Fruit fly (Drosophila melanogaster) whole organism, embryonic: ENCODE results near the gene Syp.
A peak's percentile ranks its signal among the peaks of the same experiment; 100 is the strongest.

Source experiments
- ATbp ChIP-seq: fragments of 200-800 bp; sonication (Bioruptor generic); optimal IDR thresholded peaks from 2 replicates; lab custom pipeline; 2017; ENCODE audit warnings: missing biosample characterization, mild to moderate bottlenecking, missing genetic modification characterization, missing genetic modification reagents
- CG10431 ChIP-seq: fragments of 200-800 bp; sonication (Bioruptor generic); optimal IDR thresholded peaks from 3 replicates; lab custom pipeline; 2018; ENCODE audit warnings: missing biosample characterization, mild to moderate bottlenecking, missing genetic modification characterization
- CG12071 ChIP-seq: fragments of 200-800 bp; sonication (Bioruptor generic); optimal IDR thresholded peaks from 3 replicates; lab custom pipeline; 2018; ENCODE audit warnings: missing biosample characterization, mild to moderate bottlenecking, missing genetic modification characterization
- CG13894 ChIP-seq: fragments of 200-800 bp; sonication (Bioruptor generic); optimal IDR thresholded peaks from 3 replicates; lab custom pipeline; 2018; ENCODE audit warnings: missing biosample characterization, mild to moderate bottlenecking, missing genetic modification characterization, moderate library complexity
- CG15601 ChIP-seq: fragments of 200-800 bp; sonication (Bioruptor generic); optimal IDR thresholded peaks from 3 replicates; lab custom pipeline; 2019; ENCODE audit warnings: missing biosample characterization, mild to moderate bottlenecking, missing genetic modification characterization, moderate library complexity
- CG17328 ChIP-seq: fragments of 200-800 bp; sonication (Bioruptor generic); IDR thresholded peaks from 2 replicates; pipeline ENCODE4 v1.3.6; 2022; ENCODE audit warnings: missing biosample characterization, missing genetic modification characterization
- CG17829 ChIP-seq: fragments of 200-800 bp; optimal IDR thresholded peaks from 2 replicates; lab custom pipeline; 2019; ENCODE audit warnings: missing biosample characterization, mild to moderate bottlenecking, missing genetic modification characterization, moderate library complexity
- CG2202 ChIP-seq: fragments of 200-800 bp; sonication (Bioruptor generic); optimal IDR thresholded peaks from 2 replicates; lab custom pipeline; 2018; ENCODE audit warnings: missing biosample characterization, mild to moderate bottlenecking, missing genetic modification characterization
- CG2712 ChIP-seq: fragments of 200-800 bp; optimal IDR thresholded peaks from 3 replicates; lab custom pipeline; 2019; ENCODE audit warnings: missing biosample characterization, mild to moderate bottlenecking, missing genetic modification characterization, moderate library complexity
- CG32772 ChIP-seq: fragments of 200-800 bp; sonication (Bioruptor generic); IDR thresholded peaks from 2 replicates; pipeline ENCODE4 v1.3.6; 2022; ENCODE audit warnings: missing biosample characterization, missing genetic modification characterization
- CG4730 ChIP-seq: fragments of 200-800 bp; sonication (Bioruptor generic); IDR thresholded peaks from 2 replicates; pipeline ENCODE4 v1.3.6; 2022; ENCODE audit warnings: missing biosample characterization, missing genetic modification characterization
- CG5245 ChIP-seq: fragments of 200-800 bp; sonication (Bioruptor generic); optimal IDR thresholded peaks from 3 replicates; lab custom pipeline; 2016; ENCODE audit warnings: missing biosample characterization, missing genetic modification characterization
- CG7745 ChIP-seq: fragments of 200-800 bp; sonication (Bioruptor generic); optimal IDR thresholded peaks from 2 replicates; lab custom pipeline; 2018; ENCODE audit warnings: missing biosample characterization, mild to moderate bottlenecking, missing genetic modification characterization, moderate library complexity
- CG7987 ChIP-seq: fragments of 200-800 bp; sonication (Bioruptor generic); optimal IDR thresholded peaks from 2 replicates; lab custom pipeline; 2018; ENCODE audit warnings: missing biosample characterization, mild to moderate bottlenecking, missing genetic modification characterization, moderate library complexity
- Dad ChIP-seq: fragments of 200-800 bp; sonication (Bioruptor generic); optimal IDR thresholded peaks from 3 replicates; lab custom pipeline; 2016; ENCODE audit warnings: missing biosample characterization, missing genetic modification characterization
- Dfd ChIP-seq, 2 experiments: fragments of >200 bp; optimal IDR thresholded peaks; 2 replicates each; lab custom pipeline; 2017; ENCODE audit warnings: missing biosample characterization in 2 of 2, missing genetic modification characterization in 2 of 2
- Doc2 ChIP-seq: fragments of 200-800 bp; sonication (Bioruptor generic); IDR thresholded peaks from 2 replicates; pipeline ENCODE4 v1.3.6; 2022; ENCODE audit warnings: missing biosample characterization, missing genetic modification characterization
- Dref ChIP-seq: fragments of 200-800 bp; sonication (Bioruptor generic); IDR thresholded peaks from 2 replicates; pipeline ENCODE4 v1.3.6; 2022; ENCODE audit warnings: missing biosample characterization, missing genetic modification characterization
- HLH54F ChIP-seq: fragments of 200-800 bp; sonication (Bioruptor generic); optimal IDR thresholded peaks from 3 replicates; lab custom pipeline; 2016; ENCODE audit warnings: missing biosample characterization, missing genetic modification characterization
- HmgD ChIP-seq: fragments of 200-800 bp; sonication (Bioruptor generic); optimal IDR thresholded peaks from 3 replicates; lab custom pipeline; 2016; ENCODE audit warnings: missing biosample characterization, missing genetic modification characterization
- Jarid2 ChIP-seq: fragments of 200-800 bp; sonication (Bioruptor generic); optimal IDR thresholded peaks from 3 replicates; lab custom pipeline; 2017; ENCODE audit warnings: mild to moderate bottlenecking, missing biosample characterization, missing genetic modification reagents, missing genetic modification characterization
- MESR4 ChIP-seq: fragments of 200-800 bp; sonication (Bioruptor generic); optimal IDR thresholded peaks from 2 replicates; lab custom pipeline; 2018; ENCODE audit warnings: missing biosample characterization, mild to moderate bottlenecking, missing genetic modification characterization, moderate library complexity
- Myb ChIP-seq: fragments of 200-800 bp; sonication (Bioruptor generic); optimal IDR thresholded peaks from 2 replicates; lab custom pipeline; 2016; ENCODE audit warnings: missing biosample characterization, missing genetic modification characterization
- Oaz ChIP-seq: fragments of 200-800 bp; sonication (Bioruptor generic); IDR thresholded peaks from 2 replicates; pipeline ENCODE4 v1.3.6; 2022; ENCODE audit warnings: missing biosample characterization, missing genetic modification characterization
- Side ChIP-seq: fragments of 200-800 bp; sonication (Bioruptor generic); optimal IDR thresholded peaks from 2 replicates; lab custom pipeline; 2016; ENCODE audit warnings: missing biosample characterization, missing genetic modification characterization
- TFAM ChIP-seq: fragments of 200-800 bp; sonication (Bioruptor generic); optimal IDR thresholded peaks from 2 replicates; lab custom pipeline; 2017; ENCODE audit warnings: missing biosample characterization, missing genetic modification characterization, inconsistent platforms
- abd-A ChIP-seq: fragments of 200-800 bp; sonication (Bioruptor generic); optimal IDR thresholded peaks from 3 replicates; lab custom pipeline; 2019; ENCODE audit warnings: missing biosample characterization, mild to moderate bottlenecking, missing genetic modification characterization, moderate library complexity
- chinmo ChIP-seq: fragments of 200-800 bp; sonication (Bioruptor generic); IDR thresholded peaks from 4 replicates; pipeline ENCODE4 v1.3.6; 2022; ENCODE audit warnings: missing biosample characterization, missing genetic modification characterization; ENCODE audit not compliant: partially characterized antibody
- danr ChIP-seq: fragments of 200-800 bp; sonication (Bioruptor generic); IDR thresholded peaks from 2 replicates; pipeline ENCODE4 v1.3.6; 2022; ENCODE audit warnings: missing biosample characterization, missing genetic modification characterization
- dmrt11E ChIP-seq: fragments of 200-800 bp; sonication (Bioruptor generic); optimal IDR thresholded peaks from 3 replicates; lab custom pipeline; 2018; ENCODE audit warnings: missing biosample characterization, mild to moderate bottlenecking, missing genetic modification characterization, moderate library complexity
- ftz-f1 ChIP-seq: fragments of 200-800 bp; sonication (Bioruptor generic); optimal IDR thresholded peaks from 2 replicates; lab custom pipeline; 2016; ENCODE audit warnings: missing biosample characterization, missing genetic modification characterization
- gfzf ChIP-seq: fragments of 200-800 bp; sonication (Bioruptor generic); optimal IDR thresholded peaks from 2 replicates; lab custom pipeline; 2016; ENCODE audit warnings: missing biosample characterization, mild to moderate bottlenecking, missing genetic modification characterization, moderate library complexity
- gsb-n ChIP-seq: fragments of 200-800 bp; sonication (Bioruptor generic); optimal IDR thresholded peaks from 3 replicates; lab custom pipeline; 2018; ENCODE audit warnings: missing biosample characterization, mild to moderate bottlenecking, missing genetic modification characterization
- insv ChIP-seq, 2 experiments: fragments of 200-800 bp; sonication (Bioruptor generic); optimal IDR thresholded peaks; 3 replicates each; lab custom pipeline; 2016 to 2018; ENCODE audit warnings: missing biosample characterization in 2 of 2, missing genetic modification characterization in 2 of 2
- kay ChIP-seq: fragments of 200-800 bp; sonication (Bioruptor generic); optimal IDR thresholded peaks from 2 replicates; lab custom pipeline; 2016; ENCODE audit warnings: missing biosample characterization, missing genetic modification characterization
- mam ChIP-seq: fragments of 200-800 bp; sonication (Bioruptor generic); optimal IDR thresholded peaks from 3 replicates; lab custom pipeline; 2016; ENCODE audit warnings: missing biosample characterization, missing genetic modification characterization
- pfk ChIP-seq: fragments of 200-800 bp; sonication (Bioruptor generic); optimal IDR thresholded peaks from 2 replicates; lab custom pipeline; 2018; ENCODE audit warnings: missing biosample characterization, mild to moderate bottlenecking, missing genetic modification characterization, moderate library complexity
- pita ChIP-seq: fragments of 200-800 bp; sonication (Bioruptor generic); optimal IDR thresholded peaks from 2 replicates; lab custom pipeline; 2017; ENCODE audit warnings: missing biosample characterization, mild to moderate bottlenecking, missing genetic modification characterization
- pzg ChIP-seq: fragments of 200-800 bp; sonication (Bioruptor generic); optimal IDR thresholded peaks from 3 replicates; lab custom pipeline; 2018; ENCODE audit warnings: missing biosample characterization, mild to moderate bottlenecking, missing genetic modification characterization, moderate library complexity
- scrt ChIP-seq: fragments of 200-800 bp; sonication (Bioruptor generic); optimal IDR thresholded peaks from 2 replicates; lab custom pipeline; 2018; ENCODE audit warnings: missing biosample characterization, mild to moderate bottlenecking, missing genetic modification characterization, moderate library complexity
- vnd ChIP-seq: fragments of 200-800 bp; sonication (Bioruptor generic); IDR thresholded peaks from 3 replicates; pipeline ENCODE4 v1.3.6; 2022; ENCODE audit warnings: missing biosample characterization, missing genetic modification characterization; ENCODE audit not compliant: partially characterized antibody
- wdn ChIP-seq: fragments of 200-800 bp; sonication (Bioruptor generic); IDR thresholded peaks from 2 replicates; pipeline ENCODE4 v1.3.6; 2022; ENCODE audit warnings: missing biosample characterization, missing genetic modification characterization
- yki ChIP-seq: fragments of >200 bp; optimal IDR thresholded peaks from 3 replicates; lab custom pipeline; 2018

Syp gene

dm6 chr3R:20714360-20714759 lies 42.2 kb upstream of the Syp start, which contains the start of gene Oamb (continued):
- TF ChIP-seq CG2712 (tag; lab: Kevin White, UChicago) (no peak), pita (GFP tag; lab: Kevin White, UChicago) (no peak), vnd (GFP tag; lab: Robert Waterston, UW) (no peak), CG7987 (no peak), CG17829 (tag; lab: Kevin White, UChicago) (no peak), Jarid2 (GFP tag; lab: Kevin White, UChicago) (peak; percentile 59), danr (GFP tag; lab: Robert Waterston, UW) (no peak), CG17328 (no peak), chinmo (GFP tag; lab: Robert Waterston, UW) (no peak), kay (GFP tag; lab: Kevin White, UChicago) (no peak), CG12071 (GFP tag; lab: Kevin White, UChicago) (no peak), gsb-n (tag; lab: Kevin White, UChicago) (no peak), yki (lab: Kevin White, UChicago) (no peak), scrt (peak; percentile 25), CG13894 (peak; percentile 8), wdn (GFP tag; lab: Robert Waterston, UW) (no peak), HLH54F (GFP tag; lab: Kevin White, UChicago) (no peak), pzg (GFP tag; lab: Kevin White, UChicago) (no peak), CG2202 (tag; lab: Kevin White, UChicago) (no peak), CG4730 (GFP tag; lab: Robert Waterston, UW) (no peak), Dref (GFP tag; lab: Robert Waterston, UW) (no peak), gfzf (GFP tag; lab: Kevin White, UChicago) (no peak), pfk (GFP tag; lab: Kevin White, UChicago) (peak; percentile 96), insv (GFP tag; optimal IDR thresholded peaks at IDR 0.05; lab: Kevin White, UChicago) (no peak), CG7745 (tag; lab: Kevin White, UChicago) (no peak), Doc2 (GFP tag; lab: Robert Waterston, UW) (no peak), Oaz (GFP tag; lab: Robert Waterston, UW) (no peak), CG15601 (no peak), CG32772 (GFP tag; lab: Robert Waterston, UW) (no peak), TFAM (GFP tag; lab: Kevin White, UChicago) (no peak), ATbp (no peak), Dfd (GFP tag; optimal IDR thresholded peaks at IDR 0.05; lab: Kevin White, UChicago) (no peak), abd-A (peak; percentile 30), Side (no peak), Myb (GFP tag; lab: Kevin White, UChicago) (no peak), Dad (GFP tag; lab: Kevin White, UChicago) (no peak), ftz-f1 (no peak), CG5245 (GFP tag; lab: Kevin White, UChicago) (no peak), HmgD (GFP tag; lab: Kevin White, UChicago) (no peak), dmrt11E (tag; lab: Kevin White, UChicago) (no peak), CG10431 (GFP tag; lab: Kevin White, UChicago) (no peak), MESR4 (no peak), mam (GFP tag; lab: Kevin White, UChicago) (no peak)
